Fruit fly (Drosophila melanogaster) whole organism, adult: ENCODE measurements around the gene eIF3a.

Source experiments
- CG11617 ChIP-seq: fragments of 200-800 bp; sonication (Bioruptor generic); optimal IDR thresholded peaks from 2 replicates; lab custom pipeline; 2017; ENCODE audit warnings: mild to moderate bottlenecking, missing biosample characterization, missing genetic modification reagents, missing genetic modification characterization
- CG12768 ChIP-seq: fragments of 200-800 bp; sonication (Bioruptor generic); optimal IDR thresholded peaks from 2 replicates; lab custom pipeline; 2017; ENCODE audit warnings: missing biosample characterization, missing genetic modification characterization, mild to moderate bottlenecking, moderate library complexity, missing genetic modification reagents
- CG14711 ChIP-seq: fragments of 200-800 bp; sonication (Bioruptor generic); optimal IDR thresholded peaks from 2 replicates; lab custom pipeline; 2018; ENCODE audit warnings: missing biosample characterization, mild to moderate bottlenecking, missing genetic modification characterization, moderate library complexity
- CG1620 ChIP-seq: fragments of 200-800 bp; sonication (Bioruptor generic); optimal IDR thresholded peaks from 2 replicates; lab custom pipeline; 2016; ENCODE audit warnings: missing biosample characterization, missing genetic modification characterization
- CG33017 ChIP-seq: fragments of 200-800 bp; sonication (Bioruptor generic); optimal IDR thresholded peaks from 2 replicates; lab custom pipeline; 2018; ENCODE audit warnings: missing biosample characterization, mild to moderate bottlenecking, missing genetic modification characterization, moderate library complexity
- CG5204 ChIP-seq: fragments of 200-800 bp; sonication (Bioruptor generic); optimal IDR thresholded peaks from 2 replicates; lab custom pipeline; 2016; ENCODE audit warnings: missing biosample characterization, missing genetic modification characterization
- CG7045 ChIP-seq: fragments of 200-800 bp; sonication (Bioruptor generic); optimal IDR thresholded peaks from 2 replicates; lab custom pipeline; 2017; ENCODE audit warnings: missing biosample characterization, mild to moderate bottlenecking, missing genetic modification characterization
- CG7101 ChIP-seq: fragments of 200-800 bp; sonication (Bioruptor generic); optimal IDR thresholded peaks from 2 replicates; lab custom pipeline; 2018; ENCODE audit warnings: missing biosample characterization, mild to moderate bottlenecking, missing genetic modification characterization, moderate library complexity
- Clk ChIP-seq: fragments of 200-800 bp; sonication (Bioruptor generic); optimal IDR thresholded peaks from 2 replicates; lab custom pipeline; 2017; ENCODE audit warnings: missing biosample characterization, missing genetic modification characterization
- Crg-1 ChIP-seq: fragments of 200-800 bp; sonication (Bioruptor generic); optimal IDR thresholded peaks from 2 replicates; lab custom pipeline; 2016; ENCODE audit warnings: missing biosample characterization, missing genetic modification characterization
- Hr96 ChIP-seq: fragments of 200-800 bp; sonication (Bioruptor generic); optimal IDR thresholded peaks from 2 replicates; lab custom pipeline; 2016; ENCODE audit warnings: missing biosample characterization, missing genetic modification characterization
- Mnt ChIP-seq: fragments of 200-800 bp; sonication (Bioruptor generic); optimal IDR thresholded peaks from 2 replicates; lab custom pipeline; 2016; ENCODE audit warnings: missing biosample characterization, mild to moderate bottlenecking, missing genetic modification characterization
- bab1 ChIP-seq: fragments of 200-800 bp; sonication (Bioruptor generic); optimal IDR thresholded peaks from 3 replicates; lab custom pipeline; 2019; ENCODE audit warnings: missing biosample characterization, mild to moderate bottlenecking, missing genetic modification characterization, moderate library complexity
- cic ChIP-seq: fragments of 200-800 bp; sonication (Bioruptor generic); optimal IDR thresholded peaks from 2 replicates; lab custom pipeline; 2017; ENCODE audit warnings: missing biosample characterization, mild to moderate bottlenecking, missing genetic modification characterization, moderate library complexity
- cnc ChIP-seq, 2 experiments: fragments of >200 bp; optimal IDR thresholded peaks; 2 replicates each; lab custom pipeline; 2017
- kay ChIP-seq: fragments of 200-800 bp; sonication (Bioruptor generic); peaks from one replicate; lab custom pipeline; 2016; ENCODE audit warnings: missing biosample characterization, missing genetic modification characterization, borderline replicate concordance
- ovo ChIP-seq: fragments of 200-800 bp; sonication (Bioruptor generic); optimal IDR thresholded peaks from 2 replicates; lab custom pipeline; 2016; ENCODE audit warnings: missing biosample characterization, missing genetic modification characterization
- pad ChIP-seq: fragments of 200-800 bp; sonication (Bioruptor generic); optimal IDR thresholded peaks from 3 replicates; lab custom pipeline; 2017; ENCODE audit warnings: missing biosample characterization, missing genetic modification characterization, mild to moderate bottlenecking, moderate library complexity, missing genetic modification reagents
- tj ChIP-seq: fragments of 200-800 bp; sonication (Bioruptor generic); optimal IDR thresholded peaks from 3 replicates; lab custom pipeline; 2017; ENCODE audit warnings: missing biosample characterization, mild to moderate bottlenecking, missing genetic modification characterization, moderate library complexity
- toe ChIP-seq: fragments of 200-800 bp; sonication (Bioruptor generic); optimal IDR thresholded peaks from 2 replicates; lab custom pipeline; 2016; ENCODE audit warnings: missing biosample characterization, missing genetic modification characterization

eIF3a gene

DNA sequence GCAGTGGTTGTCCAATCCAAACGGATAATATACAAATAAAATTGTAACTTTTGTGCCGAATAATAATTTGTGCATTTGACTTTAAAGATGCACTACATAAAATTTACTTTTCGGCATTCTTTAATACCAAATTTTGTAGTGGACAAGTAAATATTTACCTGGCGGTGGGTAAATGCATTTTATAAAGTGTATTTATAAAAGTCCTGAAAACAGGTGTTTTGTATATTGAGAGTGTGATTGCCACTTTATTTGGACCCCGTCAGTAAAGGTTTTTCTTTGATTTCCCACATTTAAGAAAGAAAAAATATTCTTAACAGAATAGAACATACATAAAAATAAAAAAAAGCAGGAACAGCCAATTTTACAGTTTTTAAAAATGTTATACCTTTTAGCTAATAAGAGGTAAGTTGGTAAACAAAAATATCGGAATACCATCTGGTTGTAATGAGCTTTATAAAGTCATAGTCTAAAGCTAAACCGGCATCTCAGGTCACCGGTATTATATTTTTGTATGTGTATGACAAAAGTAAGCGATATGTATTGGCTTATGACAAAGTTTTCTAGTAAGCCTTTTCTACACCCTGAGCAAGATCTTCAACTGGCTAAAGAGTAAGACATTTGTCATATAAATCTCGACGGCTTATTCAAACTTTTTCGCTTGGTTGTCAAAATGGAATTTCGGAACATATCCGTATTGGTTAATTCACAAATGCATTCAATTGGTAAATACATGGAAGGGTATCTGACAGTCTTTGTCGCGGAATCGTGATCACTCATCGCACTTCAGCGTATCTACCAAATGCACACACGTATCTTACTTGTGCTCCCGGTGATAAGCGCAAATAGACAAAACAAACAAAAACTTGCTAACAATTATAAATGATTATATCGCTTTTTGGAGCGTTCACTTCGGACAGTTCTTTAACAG lies 38.8 kb downstream of the eIF3a start:
- TF ChIP-seq CG1620 (GFP tag; lab: Kevin White, UChicago) (peak; percentile 20), CG14711 (tag; lab: Kevin White, UChicago) (peak; percentile 84), CG33017 (tag; lab: Kevin White, UChicago) (peak; percentile 93), kay (peak; percentile 98), Crg-1 (GFP tag; lab: Kevin White, UChicago) (peak; percentile 35), cnc (optimal IDR thresholded peaks at IDR 0.05; lab: Kevin White, UChicago) (no peak), Clk (peak; percentile 65), CG7045 (peak; percentile 82), Mnt (GFP tag; lab: Kevin White, UChicago) (peak; percentile 77), CG11617 (peak; percentile 83), CG12768 (GFP tag; lab: Kevin White, UChicago) (peak; percentile 90), cic (GFP tag; lab: Kevin White, UChicago) (peak; percentile 78), Hr96 (GFP tag; lab: Kevin White, UChicago) (peak; percentile 82), CG5204 (GFP tag; lab: Kevin White, UChicago) (no peak), toe (GFP tag; lab: Kevin White, UChicago) (peak; percentile 58), ovo (GFP tag; lab: Kevin White, UChicago) (peak; percentile 49), CG7101 (tag; lab: Kevin White, UChicago) (peak; percentile 90), bab1 (GFP tag; lab: Kevin White, UChicago) (peak; percentile 94), tj (GFP tag; lab: Kevin White, UChicago) (peak; percentile 53), pad (GFP tag; lab: Kevin White, UChicago) (peak; percentile 66)

DNA sequence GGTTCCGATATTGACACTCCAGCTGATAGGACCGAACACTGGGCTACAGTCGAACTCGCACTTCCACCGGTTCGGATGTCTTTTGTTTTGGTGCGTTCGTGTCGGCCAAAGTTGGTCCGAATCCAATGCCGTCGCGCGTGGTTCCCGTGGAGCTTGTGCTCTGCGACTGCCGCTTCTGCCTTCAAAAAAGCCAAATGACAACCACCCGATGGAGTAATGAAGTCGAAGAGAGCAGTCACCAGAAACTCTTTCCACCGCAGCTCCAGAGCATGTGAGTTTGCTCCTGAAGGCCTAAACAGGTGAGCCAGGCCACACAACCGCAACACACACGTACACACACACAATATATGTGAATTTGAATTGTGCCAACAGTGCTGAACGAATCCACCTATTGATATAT lies 39.6 kb downstream of the eIF3a start, which contains the start of gene CG34112:
CG34112 (minus strand) TSS at position 143 of the 400 bp plus-strand sequence.
- TF ChIP-seq Mnt (GFP tag; lab: Kevin White, UChicago): peak; percentile 52
- TF ChIP-seq ovo (GFP tag; lab: Kevin White, UChicago): no peak
- peak; percentile 15 for TF ChIP-seq tj (GFP tag; lab: Kevin White, UChicago)

DNA sequence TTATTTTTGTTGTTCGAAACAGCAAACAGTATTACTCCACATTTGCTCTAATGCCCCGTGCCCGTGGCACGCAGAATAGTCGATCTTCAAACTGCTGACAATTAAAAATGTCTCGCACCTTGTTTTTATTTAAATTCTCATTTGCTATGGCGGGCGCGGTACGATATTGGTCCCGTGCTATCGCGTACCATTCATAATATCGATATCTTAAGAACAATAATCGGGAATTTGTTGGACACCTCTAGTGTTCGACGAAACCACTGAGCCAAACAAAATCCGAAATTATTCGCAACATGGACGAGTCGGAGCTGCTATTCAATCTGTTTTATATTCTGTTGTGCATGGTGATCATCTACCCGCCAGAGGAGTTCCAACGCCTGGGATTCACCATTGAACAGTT lies 43.6 kb downstream of the eIF3a start, which contains the start of gene CG14646:
CG14646 (plus strand) TSS at position 234 of the 400 bp plus-strand sequence.
- TF ChIP-seq bab1 (GFP tag; lab: Kevin White, UChicago) (peak; percentile 41), tj (GFP tag; lab: Kevin White, UChicago) (peak; percentile 19), CG14711 (tag; lab: Kevin White, UChicago) (no peak), CG7045 (no peak)

DNA sequence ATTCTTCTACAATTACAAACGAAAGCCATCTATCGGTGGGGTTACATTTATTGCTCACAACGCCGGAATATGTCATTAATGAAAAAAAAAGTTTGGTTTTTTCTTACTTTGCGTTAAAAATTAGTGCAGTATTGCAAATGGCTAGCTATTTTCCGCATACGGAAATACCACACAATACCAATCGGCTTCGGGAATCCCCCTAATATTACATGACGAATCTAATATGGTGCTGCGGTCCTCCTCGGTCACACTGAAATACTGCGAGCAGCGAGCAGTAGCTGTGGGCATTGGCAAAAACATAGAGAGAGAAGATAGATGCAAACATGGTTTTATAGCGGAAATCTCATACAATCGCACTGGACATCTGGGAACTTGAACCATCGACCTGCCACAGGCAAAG lies 46.2 kb downstream of the eIF3a start, which contains the start of gene tub:
tub (plus strand) TSS at position 253 of the 400 bp plus-strand sequence.
- TF ChIP-seq pad (GFP tag; lab: Kevin White, UChicago) (peak; percentile 39), bab1 (GFP tag; lab: Kevin White, UChicago) (peak; percentile 37), CG33017 (tag; lab: Kevin White, UChicago) (no peak), CG11617 (peak; percentile 21), tj (GFP tag; lab: Kevin White, UChicago) (peak; percentile 41), cic (GFP tag; lab: Kevin White, UChicago) (peak; percentile 27), CG1620 (GFP tag; lab: Kevin White, UChicago) (peak; percentile 24), CG14711 (tag; lab: Kevin White, UChicago) (peak; percentile 8), CG12768 (GFP tag; lab: Kevin White, UChicago) (peak; percentile 23), ovo (GFP tag; lab: Kevin White, UChicago) (peak; percentile 19), Crg-1 (GFP tag; lab: Kevin White, UChicago) (no peak), CG7101 (tag; lab: Kevin White, UChicago) (peak; percentile 12), toe (GFP tag; lab: Kevin White, UChicago) (no peak), kay (no peak), CG7045 (peak; percentile 39), Mnt (GFP tag; lab: Kevin White, UChicago) (peak; percentile 62)

DNA sequence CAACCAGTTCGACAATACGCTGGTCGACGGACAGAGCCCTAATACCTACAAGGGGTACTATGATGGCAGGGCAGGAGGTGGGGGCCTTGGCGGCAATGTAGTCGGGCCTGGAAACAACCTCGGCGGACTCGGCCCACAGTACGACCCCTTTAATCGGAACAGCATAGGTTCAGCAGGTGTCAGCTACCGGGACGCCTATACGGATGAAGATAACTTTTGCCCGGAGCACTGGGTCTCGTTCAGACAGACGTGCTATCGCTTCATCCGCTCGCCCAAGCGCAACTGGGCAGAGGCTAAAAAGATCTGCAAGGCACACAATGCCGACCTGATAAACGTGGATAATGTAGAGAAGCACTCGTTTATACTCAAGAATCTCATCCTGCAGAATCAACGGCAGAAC lies 51.5 kb downstream of the eIF3a start:
- TF ChIP-seq Hr96 (GFP tag; lab: Kevin White, UChicago) (no peak), CG5204 (GFP tag; lab: Kevin White, UChicago) (no peak), Clk (no peak), CG1620 (GFP tag; lab: Kevin White, UChicago) (no peak), kay (no peak), toe (GFP tag; lab: Kevin White, UChicago) (no peak), CG14711 (tag; lab: Kevin White, UChicago) (no peak), Mnt (GFP tag; lab: Kevin White, UChicago) (no peak), ovo (GFP tag; lab: Kevin White, UChicago) (no peak), tj (GFP tag; lab: Kevin White, UChicago) (no peak), CG7045 (no peak), cic (GFP tag; lab: Kevin White, UChicago) (no peak)
